Fruit fly (Drosophila melanogaster) whole organism, wandering third instar larva: ENCODE measurements around the gene CG18666.

Experiments
- Abd-B ChIP-seq: fragments of >200 bp; optimal IDR thresholded peaks from 2 replicates; lab custom pipeline; 2017; ENCODE audit warnings: missing biosample characterization, missing genetic modification characterization
- CG32264 ChIP-seq: fragments of 200-800 bp; sonication (Bioruptor generic); optimal IDR thresholded peaks from 2 replicates; lab custom pipeline; 2016; ENCODE audit warnings: missing biosample characterization, missing genetic modification characterization
- Dfd ChIP-seq: fragments of >200 bp; optimal IDR thresholded peaks from 2 replicates; lab custom pipeline; 2017; ENCODE audit warnings: missing biosample characterization, missing genetic modification characterization
- Dif ChIP-seq: fragments of 200-275, 200-300 bp; sonication (Bioruptor generic); optimal IDR thresholded peaks from 2 replicates; lab custom pipeline; 2018; ENCODE audit warnings: missing biosample characterization, missing genetic modification characterization; ENCODE audit not compliant: partially characterized antibody
- N ChIP-seq: fragments of >200 bp; optimal IDR thresholded peaks from 2 replicates; lab custom pipeline; 2018; ENCODE audit warnings: missing biosample characterization, missing external identifiers, missing genetic modification characterization
- dmrt93B ChIP-seq: fragments of 200-800 bp; sonication (Bioruptor generic); optimal IDR thresholded peaks from 2 replicates; lab custom pipeline; 2018; ENCODE audit warnings: missing biosample characterization, mild to moderate bottlenecking, missing genetic modification characterization
- fru ChIP-seq: fragments of 200-800 bp; sonication (Bioruptor generic); optimal IDR thresholded peaks from 3 replicates; lab custom pipeline; 2016; ENCODE audit warnings: missing biosample characterization, mild to moderate bottlenecking, missing genetic modification characterization
- lola ChIP-seq: fragments of >200 bp; optimal IDR thresholded peaks from 2 replicates; lab custom pipeline; 2017; ENCODE audit warnings: missing biosample characterization, missing genetic modification characterization
- rgr ChIP-seq: fragments of 200-800 bp; sonication (Bioruptor generic); optimal IDR thresholded peaks from 3 replicates; lab custom pipeline; 2016; ENCODE audit warnings: missing biosample characterization, mild to moderate bottlenecking, missing genetic modification characterization
- tai ChIP-seq: sonication (Bioruptor generic); optimal IDR thresholded peaks from 2 replicates; lab custom pipeline; 2016; ENCODE audit warnings: missing biosample characterization, missing genetic modification characterization
- usp ChIP-seq: fragments of >200 bp; optimal IDR thresholded peaks from 2 replicates; lab custom pipeline; 2017; ENCODE audit warnings: missing biosample characterization, missing genetic modification characterization

dm6 chr2L:11052493-11052788, 17.8 kb downstream of the CG18666 start:
- TF ChIP-seq Dif (GFP tag; lab: Kevin White, UChicago) (no peak), dmrt93B (GFP tag; lab: Kevin White, UChicago) (peak; percentile 30), CG32264 (GFP tag; lab: Kevin White, UChicago) (no peak), lola (GFP tag; lab: Kevin White, UChicago) (no peak), N (GFP tag; lab: Kevin White, UChicago) (no peak), Abd-B (no peak), usp (GFP tag; lab: Kevin White, UChicago) (no peak), rgr (peak; percentile 36), Dfd (GFP tag; lab: Kevin White, UChicago) (no peak), fru (GFP tag; lab: Kevin White, UChicago) (peak; percentile 84), tai (GFP tag; lab: Kevin White, UChicago) (no peak)
